Worm (Caenorhabditis elegans) whole organism, early embryonic: Measurements from ENCODE around the gene Y24D9B.1.

ENCODE experiments used
- B0310.2 ChIP-seq: sonication (generic microtip); optimal IDR thresholded peaks from 2 replicates; lab custom pipeline; 2016; ENCODE audit warnings: mild to moderate bottlenecking, missing genetic modification characterization, missing compliant biosample characterization
- F13C5.2 ChIP-seq: sonication (generic microtip); optimal IDR thresholded peaks from 2 replicates; lab custom pipeline; 2017; ENCODE audit warnings: mild to moderate bottlenecking, missing genetic modification characterization, inconsistent platforms, missing compliant biosample characterization
- aly-1 ChIP-seq: sonication (generic microtip); optimal IDR thresholded peaks from 2 replicates; lab custom pipeline; 2016; ENCODE audit warnings: missing genetic modification characterization, missing compliant biosample characterization
- ama-1 ChIP-seq: fragments of 150-350 bp; optimal IDR thresholded peaks from 2 replicates; lab custom pipeline; 2014
- ceh-13 ChIP-seq: fragments of 200-800 bp; sonication (Bioruptor generic); optimal IDR thresholded peaks from 2 replicates; lab custom pipeline; 2018; ENCODE audit warnings: mild to moderate bottlenecking, missing genetic modification characterization, missing compliant biosample characterization
- ceh-36 ChIP-seq: sonication (generic microtip); optimal IDR thresholded peaks from 2 replicates; lab custom pipeline; 2016; ENCODE audit warnings: missing genetic modification characterization, inconsistent platforms, missing compliant biosample characterization
- ets-7 ChIP-seq: sonication (generic microtip); optimal IDR thresholded peaks from 2 replicates; lab custom pipeline; 2016; ENCODE audit warnings: missing genotype, missing genetic modification characterization, missing compliant biosample characterization
- flt-1 ChIP-seq: fragments of 200-800 bp; sonication (Bioruptor generic); IDR thresholded peaks from 2 replicates; pipeline ENCODE4 v1.3.6; 2022; ENCODE audit warnings: missing genetic modification characterization, missing compliant biosample characterization
- hmbx-1 ChIP-seq: sonication (generic microtip); optimal IDR thresholded peaks from 2 replicates; lab custom pipeline; 2016; ENCODE audit warnings: mild to moderate bottlenecking, missing genetic modification characterization, missing compliant biosample characterization
- hmg-4 ChIP-seq: fragments of 200-800 bp; sonication (Bioruptor generic); optimal IDR thresholded peaks from 2 replicates; lab custom pipeline; 2018; ENCODE audit warnings: mild to moderate bottlenecking, missing genetic modification characterization, missing compliant biosample characterization
- hnd-1 ChIP-seq: sonication (generic microtip); optimal IDR thresholded peaks from 2 replicates; lab custom pipeline; 2016; ENCODE audit warnings: missing genetic modification characterization, missing compliant biosample characterization
- pes-1 ChIP-seq: fragments of 200-800 bp; sonication (Bioruptor generic); IDR thresholded peaks from 2 replicates; pipeline ENCODE4 v1.3.6; 2022; ENCODE audit warnings: missing genetic modification reagents, missing genetic modification characterization, missing compliant biosample characterization
- scrt-1 ChIP-seq: fragments of 200-800 bp; sonication (Bioruptor generic); IDR thresholded peaks from 2 replicates; pipeline ENCODE4 v1.3.6; 2022; ENCODE audit warnings: missing genetic modification characterization, missing compliant biosample characterization
- sea-1 ChIP-seq: fragments of 200-800 bp; sonication (Bioruptor generic); conservative IDR thresholded peaks from 2 replicates; pipeline ENCODE4 v1.3.6; 2022; ENCODE audit warnings: missing genetic modification characterization, missing compliant biosample characterization
- tbx-11 ChIP-seq: fragments of 200-800 bp; sonication (Bioruptor generic); IDR thresholded peaks from 2 replicates; pipeline ENCODE4 v1.3.6; 2022; ENCODE audit warnings: missing genetic modification characterization, missing compliant biosample characterization
- tbx-37 ChIP-seq: fragments of 200-800 bp; sonication (Bioruptor generic); conservative IDR thresholded peaks from 2 replicates; pipeline ENCODE4 v1.3.6; 2022; ENCODE audit warnings: missing genetic modification reagents, missing genetic modification characterization, missing compliant biosample characterization
- tra-4 ChIP-seq: sonication (generic microtip); optimal IDR thresholded peaks from 2 replicates; lab custom pipeline; 2017; ENCODE audit warnings: missing genetic modification characterization, missing compliant biosample characterization

The Y24D9B.1 gene

DNA sequence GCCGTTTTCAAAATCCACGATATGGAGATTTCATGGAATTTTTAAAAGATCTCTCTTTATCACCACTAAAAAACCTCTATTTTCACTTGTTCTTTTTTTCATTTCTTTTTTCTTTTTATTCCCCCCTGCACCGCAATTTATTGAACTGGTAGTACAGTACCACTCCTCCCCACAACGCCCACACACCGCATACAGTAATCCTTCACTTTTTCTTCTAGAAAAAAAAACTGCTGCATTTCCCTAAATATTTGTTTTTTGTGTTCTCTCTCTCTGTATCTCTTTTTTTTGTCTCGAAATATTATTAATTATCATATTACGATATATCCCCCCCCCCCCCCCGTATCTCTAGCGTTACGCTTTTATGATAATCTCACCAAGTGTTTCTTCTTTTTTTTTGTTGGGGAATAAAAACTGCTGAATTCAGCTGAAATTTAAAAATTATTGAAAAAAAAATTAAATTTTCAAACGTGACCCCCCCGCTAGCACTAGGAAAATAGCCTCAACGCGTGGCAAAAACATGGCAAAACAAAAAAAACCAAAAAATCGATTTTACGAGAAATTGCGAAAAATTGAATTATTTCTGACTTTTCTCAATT lies at the start of gene Y24D9B.1:
Y24D9B.1 (plus strand) TSS at position 546 of the 596 bp plus-strand sequence.
- no peak for TF ChIP-seq ceh-36 (tag; lab: Kevin White, UChicago)
- no peak for TF ChIP-seq tbx-37 (GFP tag; lab: Robert Waterston, UW)
- TF ChIP-seq pes-1 (GFP tag; lab: Robert Waterston, UW): no peak
- no peak for TF ChIP-seq ceh-13
- TF ChIP-seq hmbx-1 (tag; lab: Kevin White, UChicago): no peak
- no peak for TF ChIP-seq sea-1 (GFP tag; lab: Robert Waterston, UW)
- no peak for TF ChIP-seq flt-1 (GFP tag; lab: Robert Waterston, UW)
- TF ChIP-seq F13C5.2 (tag; lab: Kevin White, UChicago): no peak
- no peak for TF ChIP-seq tra-4 (tag; lab: Kevin White, UChicago)

DNA sequence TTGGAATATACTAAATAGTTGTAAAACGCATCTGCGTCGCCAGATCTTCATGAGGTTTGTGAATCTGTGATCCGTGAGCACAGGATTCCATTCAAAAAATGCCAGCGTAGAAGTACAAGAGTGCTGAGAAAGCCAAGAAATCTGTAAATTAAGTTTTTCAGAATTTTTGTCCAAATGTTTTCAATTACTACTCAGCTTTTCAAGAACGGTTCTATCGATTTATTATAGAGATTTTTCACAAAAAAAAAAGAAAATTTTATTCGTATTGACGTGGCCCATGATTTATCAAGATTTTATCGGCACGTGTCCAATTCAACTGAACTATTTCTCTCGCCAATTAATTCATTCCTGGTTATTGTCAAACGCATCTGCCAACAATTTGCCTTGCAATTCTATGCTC lies 47.9 kb upstream of the Y24D9B.1 start, which contains the start of gene F36A4.3:
F36A4.3 (plus strand) TSS at position 301 of the 400 bp plus-strand sequence.
- TF ChIP-seq hmg-4 (GFP tag; lab: Kevin White, UChicago): no peak
- TF ChIP-seq hnd-1 (tag; lab: Kevin White, UChicago): no peak
- no peak for TF ChIP-seq scrt-1 (GFP tag; lab: Robert Waterston, UW)
- TF ChIP-seq tbx-11 (GFP tag; lab: Robert Waterston, UW): no peak
- TF ChIP-seq ceh-36 (tag; lab: Kevin White, UChicago): no peak
- TF ChIP-seq flt-1 (GFP tag; lab: Robert Waterston, UW): no peak
- TF ChIP-seq sea-1 (GFP tag; lab: Robert Waterston, UW): no peak
- no peak for TF ChIP-seq tbx-37 (GFP tag; lab: Robert Waterston, UW)
- no peak for TF ChIP-seq aly-1 (tag; lab: Kevin White, UChicago)
- TF ChIP-seq hmbx-1 (tag; lab: Kevin White, UChicago): no peak

DNA sequence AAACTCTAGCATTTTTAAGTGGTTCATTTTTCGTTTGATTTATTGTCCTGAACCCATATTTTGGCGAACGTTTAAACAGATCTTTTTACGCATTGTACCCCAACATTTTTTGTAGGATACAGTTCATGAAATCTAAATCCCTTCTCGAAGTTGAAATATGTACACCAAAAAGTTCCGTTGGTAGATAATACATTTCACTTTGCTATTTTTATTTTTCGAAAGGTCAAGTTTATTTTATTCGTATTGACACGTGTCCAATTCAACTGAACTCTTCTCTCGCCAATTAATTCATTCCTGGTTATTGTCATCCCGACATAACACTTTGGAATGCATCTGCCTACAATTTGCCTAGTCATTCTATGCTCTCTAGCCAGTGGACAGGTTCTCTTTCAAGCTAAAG lies 46.2 kb upstream of the Y24D9B.1 start, which contains the start of gene F36A4.2:
F36A4.2 (plus strand) TSS at position 301 of the 400 bp plus-strand sequence.
- TF ChIP-seq pes-1 (GFP tag; lab: Robert Waterston, UW): no peak
- no peak for TF ChIP-seq tbx-37 (GFP tag; lab: Robert Waterston, UW)
- TF ChIP-seq ceh-36 (tag; lab: Kevin White, UChicago): no peak
- TF ChIP-seq tbx-11 (GFP tag; lab: Robert Waterston, UW): no peak
- TF ChIP-seq aly-1 (tag; lab: Kevin White, UChicago): no peak
- TF ChIP-seq F13C5.2 (tag; lab: Kevin White, UChicago): no peak
- TF ChIP-seq B0310.2 (tag; lab: Kevin White, UChicago): no peak
- TF ChIP-seq tra-4 (tag; lab: Kevin White, UChicago): no peak

DNA sequence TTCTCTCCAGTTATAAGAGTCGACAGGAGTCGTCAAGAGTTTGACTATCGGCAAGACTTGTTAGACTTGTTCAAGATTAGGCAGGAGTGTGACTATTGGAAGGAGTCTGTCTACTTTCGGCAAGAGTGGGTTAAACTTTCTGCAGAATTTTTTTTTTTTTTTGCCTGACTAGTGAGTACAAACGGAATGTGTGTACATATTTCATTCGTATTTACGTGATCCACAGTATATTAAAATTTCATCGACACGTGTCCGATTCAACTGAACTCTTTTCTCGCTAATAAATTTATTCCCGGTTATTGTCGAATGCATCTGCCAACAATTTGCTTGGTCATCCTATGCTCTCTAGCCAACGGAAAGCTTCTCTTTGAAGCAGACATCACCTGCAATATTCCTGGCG lies 45.0 kb upstream of the Y24D9B.1 start, which contains the start of gene F36A4.1:
F36A4.1 (plus strand) TSS at position 301 of the 400 bp plus-strand sequence.
- TF ChIP-seq ceh-36 (tag; lab: Kevin White, UChicago): no peak
- no peak for TF ChIP-seq B0310.2 (tag; lab: Kevin White, UChicago)
- TF ChIP-seq flt-1 (GFP tag; lab: Robert Waterston, UW): no peak
- no peak for TF ChIP-seq ets-7 (tag; lab: Kevin White, UChicago)
- no peak for TF ChIP-seq aly-1 (tag; lab: Kevin White, UChicago)
- TF ChIP-seq ceh-13: no peak
- TF ChIP-seq pes-1 (GFP tag; lab: Robert Waterston, UW): no peak
- TF ChIP-seq ama-1 (lab: Kevin White, UChicago): no peak
- TF ChIP-seq tbx-11 (GFP tag; lab: Robert Waterston, UW): no peak
- TF ChIP-seq hmg-4 (GFP tag; lab: Kevin White, UChicago): no peak

DNA sequence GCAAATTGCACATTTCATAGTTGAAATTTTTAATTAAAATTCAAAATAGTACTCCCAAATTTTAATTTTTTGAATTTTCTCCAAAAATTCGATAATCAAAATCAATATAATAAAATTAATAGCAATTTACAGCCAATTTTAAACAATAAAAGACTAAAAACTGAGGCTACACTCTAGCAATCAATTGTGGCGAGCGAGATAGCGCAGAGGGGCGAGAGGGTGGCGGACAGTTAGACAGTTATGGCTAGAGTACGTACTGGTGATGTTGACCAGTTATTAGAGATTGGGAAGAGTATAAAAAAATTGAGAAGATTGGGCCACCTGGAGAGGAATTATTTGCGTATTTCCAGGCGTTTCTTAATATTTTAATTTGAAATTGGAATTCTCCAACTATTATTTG lies 39.5 kb upstream of the Y24D9B.1 start, which contains the start of gene nhr-78:
nhr-78 (minus strand) TSS at position 182 of the 400 bp plus-strand sequence.
- TF ChIP-seq sea-1 (GFP tag; lab: Robert Waterston, UW): no peak
- no peak for TF ChIP-seq F13C5.2 (tag; lab: Kevin White, UChicago)
- no peak for TF ChIP-seq tbx-37 (GFP tag; lab: Robert Waterston, UW)
- TF ChIP-seq ceh-36 (tag; lab: Kevin White, UChicago): no peak
- no peak for TF ChIP-seq B0310.2 (tag; lab: Kevin White, UChicago)

DNA sequence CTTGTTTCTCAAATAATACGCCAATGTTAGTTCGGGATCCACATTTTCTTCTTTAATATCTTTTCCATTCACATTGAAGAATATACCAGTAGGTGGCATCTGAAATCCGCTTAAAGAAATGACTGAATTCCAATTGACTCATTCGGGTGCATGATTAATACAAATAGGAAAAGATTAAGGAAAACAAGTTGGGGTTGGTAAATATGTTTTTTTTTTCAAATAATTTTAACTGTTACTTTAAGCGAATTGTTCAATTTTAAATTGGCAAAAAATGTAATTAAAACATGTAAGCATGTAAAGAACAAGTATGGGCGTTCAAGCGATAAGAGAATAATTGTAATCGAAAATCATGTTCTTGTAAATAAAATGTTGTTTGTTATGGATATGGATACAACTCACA lies 33.1 kb upstream of the Y24D9B.1 start, which contains the start of gene F15E6.6:
F15E6.6 (minus strand) TSS at position 101 of the 400 bp plus-strand sequence.
- no peak for TF ChIP-seq flt-1 (GFP tag; lab: Robert Waterston, UW)
- TF ChIP-seq tbx-11 (GFP tag; lab: Robert Waterston, UW): no peak
- TF ChIP-seq ama-1 (lab: Kevin White, UChicago): no peak
- no peak for TF ChIP-seq tra-4 (tag; lab: Kevin White, UChicago)
- TF ChIP-seq ceh-36 (tag; lab: Kevin White, UChicago): no peak
- TF ChIP-seq aly-1 (tag; lab: Kevin White, UChicago): no peak
- no peak for TF ChIP-seq hmbx-1 (tag; lab: Kevin White, UChicago)
- no peak for TF ChIP-seq hnd-1 (tag; lab: Kevin White, UChicago)
- no peak for TF ChIP-seq pes-1 (GFP tag; lab: Robert Waterston, UW)
- no peak for TF ChIP-seq B0310.2 (tag; lab: Kevin White, UChicago)
- TF ChIP-seq F13C5.2 (tag; lab: Kevin White, UChicago): no peak
- no peak for TF ChIP-seq tbx-37 (GFP tag; lab: Robert Waterston, UW)
- no peak for TF ChIP-seq ets-7 (tag; lab: Kevin White, UChicago)
- no peak for TF ChIP-seq sea-1 (GFP tag; lab: Robert Waterston, UW)
- no peak for TF ChIP-seq ceh-13

DNA sequence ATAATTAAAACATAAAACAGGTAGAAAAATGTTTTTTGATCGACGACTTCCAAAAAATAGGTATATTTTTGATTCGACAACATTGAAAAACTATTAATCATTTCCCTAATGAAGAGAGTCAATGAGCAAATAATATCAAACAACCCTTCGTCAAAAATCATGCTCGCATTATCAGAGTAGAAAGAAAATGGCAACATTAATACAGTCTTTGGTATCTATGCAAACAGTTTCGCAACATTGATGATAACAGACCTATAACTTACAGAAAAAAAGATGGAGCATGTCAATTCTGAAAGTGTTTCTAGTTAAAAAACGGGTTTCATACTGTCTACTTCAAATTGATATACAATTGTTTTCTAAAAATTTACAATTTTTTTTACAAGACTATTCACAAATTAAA lies 32.2 kb upstream of the Y24D9B.1 start:
- TF ChIP-seq scrt-1 (GFP tag; lab: Robert Waterston, UW): no peak
